Fruit fly (Drosophila melanogaster) whole organism, larva: ENCODE data around the gene hob.

Experiments used
- noc ChIP-seq: fragments of 200-800 bp; sonication (Bioruptor generic); optimal IDR thresholded peaks from 3 replicates; lab custom pipeline; 2019; ENCODE audit warnings: missing biosample characterization, mild to moderate bottlenecking, missing genetic modification characterization, moderate library complexity

Gene hob

DNA sequence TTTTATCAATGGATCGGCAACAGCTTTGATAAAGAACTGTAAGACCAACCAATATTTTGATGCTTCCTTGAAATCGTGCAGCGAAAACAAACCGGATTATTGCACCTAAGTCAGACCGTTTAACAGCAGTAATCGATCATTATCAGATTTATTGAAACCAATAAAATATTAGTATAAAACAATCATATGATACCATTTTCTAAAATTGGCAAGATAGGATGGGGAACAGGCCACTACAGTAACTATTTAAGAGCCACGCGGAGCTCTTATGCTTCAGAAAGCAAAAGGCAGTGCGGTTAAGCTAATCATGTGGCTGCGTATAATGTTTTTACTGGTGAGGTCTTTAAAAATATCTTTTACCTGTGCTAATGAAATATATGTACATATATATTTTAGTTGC is 32.4 kb downstream of the hob start, which contains the start of gene CG32284:
Gene CG32284 (plus strand): TSS at position 301 of the 400 bp plus-strand sequence.
- TF ChIP-seq noc (tag; lab: Kevin White, UChicago), result no peak

DNA sequence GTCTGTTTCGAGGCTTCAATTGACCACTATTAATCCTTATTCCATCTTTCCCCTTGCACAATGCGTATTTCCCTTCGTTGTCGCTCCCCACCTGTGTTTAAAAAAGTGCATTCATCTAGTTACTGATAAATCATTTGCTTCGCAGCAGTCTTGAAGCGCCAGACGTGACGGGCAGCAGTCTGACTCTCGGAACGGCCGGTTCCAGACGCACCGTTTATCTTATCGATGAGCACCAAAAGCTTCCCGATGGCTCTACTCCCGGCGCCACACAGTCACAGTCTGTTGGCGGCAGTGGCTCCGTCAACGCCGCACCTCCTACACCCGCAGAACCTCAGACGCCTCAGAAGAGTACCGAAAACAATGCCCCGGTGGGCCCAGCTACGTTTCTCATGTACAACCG is 34.6 kb downstream of the hob start, which contains the start of gene CG42494:
Gene CG42494 (plus strand): TSS at position 301 of the 400 bp plus-strand sequence.
- no peak for TF ChIP-seq noc (tag; lab: Kevin White, UChicago)

DNA sequence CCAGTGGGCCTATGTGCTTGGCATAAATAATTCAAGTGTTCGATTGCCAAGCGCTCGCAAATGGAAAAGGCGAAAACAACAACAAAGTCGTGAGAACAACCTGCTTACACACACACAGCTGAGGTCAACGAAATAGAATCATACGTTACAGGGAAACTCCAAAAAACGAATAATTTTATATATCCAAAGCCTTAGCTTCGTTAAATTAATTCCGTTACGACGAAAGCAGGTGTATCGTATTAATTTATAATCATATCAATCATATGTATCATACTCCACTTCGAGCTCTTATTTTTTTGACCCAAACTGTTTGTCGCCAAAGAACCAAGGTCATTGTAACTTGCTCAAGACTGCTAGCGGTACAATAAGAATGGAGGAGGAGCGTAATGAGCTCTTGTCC is 39.2 kb downstream of the hob start:
- TF ChIP-seq noc (tag; lab: Kevin White, UChicago), result peak; percentile 84

DNA sequence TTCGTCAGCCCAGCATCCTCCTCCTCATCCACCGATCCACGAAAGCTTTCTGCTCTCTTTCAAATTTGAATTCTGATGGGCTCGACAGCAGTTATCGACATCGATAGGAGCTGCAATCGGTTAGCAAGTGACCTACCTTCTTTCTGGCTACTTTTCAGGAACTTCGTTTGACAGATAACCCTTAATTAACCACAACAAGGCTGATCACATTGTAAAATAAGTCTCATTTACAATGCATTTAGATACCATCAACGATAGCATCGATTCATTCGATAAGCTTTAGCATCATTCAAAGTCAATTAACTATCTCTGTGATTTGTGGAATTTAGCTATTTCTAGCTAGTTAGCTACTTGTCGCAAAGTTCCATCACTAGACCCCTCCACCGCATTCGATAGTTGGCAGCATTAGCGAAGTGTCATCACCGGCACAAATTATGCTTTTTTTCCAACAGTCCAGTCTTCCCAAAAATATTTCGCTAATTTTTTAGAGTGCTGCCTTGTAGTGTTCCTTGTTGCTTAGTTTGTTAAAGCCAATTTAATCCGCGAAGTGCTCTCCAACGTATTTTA is 40.1 kb downstream of the hob start, which contains the start of the genes MnM and Girdin:
Gene MnM (minus strand): TSS at position 51 of the 567 bp plus-strand sequence.
Gene Girdin (plus strand): TSS at position 401 of the 567 bp plus-strand sequence.
- TF ChIP-seq noc (tag; lab: Kevin White, UChicago), result no peak

DNA sequence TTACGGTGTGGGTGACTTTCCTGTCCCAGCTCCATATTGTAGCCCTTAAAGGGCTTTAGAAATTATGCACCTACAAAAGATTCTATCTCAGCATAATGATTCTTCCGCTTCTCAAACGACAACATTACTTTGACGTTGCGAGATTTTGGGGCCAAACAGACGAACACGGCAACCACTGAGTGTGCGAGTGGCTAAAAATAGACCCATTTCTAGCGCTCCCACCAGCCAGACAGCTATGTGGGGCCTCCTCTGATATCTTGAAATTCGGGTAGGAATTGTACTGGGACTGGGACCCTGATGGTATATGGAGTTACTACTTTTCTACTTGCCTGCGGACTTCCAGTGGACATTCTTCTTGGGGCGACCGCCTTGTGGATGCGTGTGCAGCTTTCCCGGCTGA is 40.8 kb downstream of the hob start:
- TF ChIP-seq noc (tag; lab: Kevin White, UChicago), result no peak

DNA sequence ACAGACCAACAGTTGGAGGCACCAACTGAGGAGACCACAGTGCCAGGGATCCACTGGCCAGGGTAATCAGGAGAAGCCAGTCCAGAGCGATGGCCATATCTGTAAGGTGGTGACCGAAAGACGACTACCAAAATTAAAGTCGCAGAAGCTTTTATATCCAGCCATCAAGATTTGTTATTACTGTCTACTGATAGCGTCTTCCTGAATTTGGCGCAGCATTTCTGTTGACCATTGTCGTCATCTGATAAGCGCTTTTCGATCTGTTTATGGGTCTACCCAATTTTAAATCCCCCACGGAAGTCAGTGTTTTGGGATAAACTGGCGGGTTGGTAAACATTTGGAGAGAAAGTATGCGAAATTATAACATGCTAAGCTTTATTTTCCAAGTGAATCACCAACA is 46.3 kb downstream of the hob start, which contains the start of gene CG14963:
Gene CG14963 (minus strand): TSS at position 101 of the 400 bp plus-strand sequence.
- TF ChIP-seq noc (tag; lab: Kevin White, UChicago), result no peak

DNA sequence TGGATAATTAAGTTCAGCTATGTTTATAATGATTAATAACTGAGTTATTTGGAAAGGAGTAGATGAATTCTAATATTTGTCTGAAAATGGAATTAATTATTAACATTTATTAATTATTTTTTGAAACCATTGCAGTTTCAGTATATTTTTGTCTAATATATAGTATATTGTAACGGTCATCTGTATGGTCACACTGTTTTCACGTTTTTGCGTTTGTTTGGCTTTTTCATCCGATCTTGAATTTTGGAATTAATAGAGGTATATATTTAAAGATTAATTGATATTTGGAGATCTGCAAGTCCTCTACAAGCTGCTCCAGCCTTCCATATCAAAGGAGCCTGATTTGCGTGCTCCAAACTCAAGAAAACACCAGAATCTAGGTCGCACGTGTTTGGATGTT is 49.6 kb downstream of the hob start, which contains the start of the genes CG32278 and CG32281:
Gene CG32278 (plus strand): TSS at position 180 of the 400 bp plus-strand sequence.
Gene CG32281 (plus strand): TSS at position 269 of the 400 bp plus-strand sequence.
- no peak for TF ChIP-seq noc (tag; lab: Kevin White, UChicago)

DNA sequence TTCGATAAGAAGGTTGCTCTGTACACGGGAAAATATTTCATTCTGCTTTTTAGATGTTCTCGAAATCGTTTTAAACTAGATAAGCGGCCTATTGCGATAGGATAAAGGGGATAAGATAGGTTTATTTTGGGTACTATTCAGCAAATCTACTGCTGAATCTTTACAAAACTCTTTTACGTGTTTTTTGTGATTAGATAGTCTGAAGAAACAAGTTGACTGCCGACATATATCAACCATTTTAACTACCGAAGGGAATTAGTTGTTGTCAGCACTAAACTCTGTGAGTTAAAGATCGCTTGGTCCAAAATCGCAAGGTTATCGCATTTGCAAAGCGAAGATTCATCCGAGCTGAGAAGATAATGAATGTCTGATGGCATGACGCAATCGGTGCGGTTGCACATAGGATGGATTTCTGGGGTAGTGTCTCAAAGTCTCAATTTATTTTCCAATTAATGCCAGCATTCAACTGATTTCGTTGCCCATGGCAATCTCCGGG is 52.5 kb downstream of the hob start, which contains the start of gene Asciz:
Gene Asciz (minus strand): TSS at position 51 of the 496 bp plus-strand sequence.
- TF ChIP-seq noc (tag; lab: Kevin White, UChicago), result no peak

DNA sequence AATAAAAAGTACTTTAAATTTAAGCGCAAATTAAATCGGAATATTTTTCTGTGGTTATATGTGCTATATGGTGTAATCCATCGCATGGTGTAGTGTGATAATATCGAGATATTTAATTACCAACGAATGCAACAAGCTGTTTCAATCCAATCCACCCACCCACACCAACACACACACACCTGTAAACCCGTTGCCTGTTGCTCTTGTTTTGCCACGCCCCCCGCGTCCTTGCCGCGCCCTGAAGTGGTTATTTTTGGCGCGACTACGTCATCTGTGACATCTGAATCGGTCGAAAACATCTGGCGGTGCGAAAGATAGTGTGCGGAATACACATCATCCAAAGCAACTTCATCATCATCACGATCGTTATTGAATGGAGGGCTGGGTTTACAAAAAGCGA is 53.3 kb downstream of the hob start:
- TF ChIP-seq noc (tag; lab: Kevin White, UChicago), result no peak

DNA sequence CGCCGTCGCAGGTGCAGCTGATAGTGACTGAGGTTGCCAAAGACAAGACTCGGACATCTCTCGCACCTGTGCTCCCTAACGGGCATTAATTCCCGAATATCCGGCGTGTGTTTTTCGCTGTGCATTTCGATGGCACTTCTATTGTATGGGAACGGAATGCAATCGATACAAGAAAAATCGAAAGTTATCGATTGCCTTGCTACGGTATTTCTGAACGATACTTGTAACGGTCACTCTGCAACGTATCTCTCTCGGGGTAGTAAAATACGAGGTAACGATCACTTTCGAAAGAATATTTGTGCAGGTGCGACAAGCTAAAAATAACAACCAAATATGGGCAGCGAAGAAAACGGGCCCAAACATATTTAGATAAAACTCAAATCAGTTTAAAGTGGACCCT is 53.8 kb downstream of the hob start, which contains the start of gene CG32280:
Gene CG32280 (plus strand): TSS at position 231 of the 400 bp plus-strand sequence.
- TF ChIP-seq noc (tag; lab: Kevin White, UChicago), result peak; percentile 36

DNA sequence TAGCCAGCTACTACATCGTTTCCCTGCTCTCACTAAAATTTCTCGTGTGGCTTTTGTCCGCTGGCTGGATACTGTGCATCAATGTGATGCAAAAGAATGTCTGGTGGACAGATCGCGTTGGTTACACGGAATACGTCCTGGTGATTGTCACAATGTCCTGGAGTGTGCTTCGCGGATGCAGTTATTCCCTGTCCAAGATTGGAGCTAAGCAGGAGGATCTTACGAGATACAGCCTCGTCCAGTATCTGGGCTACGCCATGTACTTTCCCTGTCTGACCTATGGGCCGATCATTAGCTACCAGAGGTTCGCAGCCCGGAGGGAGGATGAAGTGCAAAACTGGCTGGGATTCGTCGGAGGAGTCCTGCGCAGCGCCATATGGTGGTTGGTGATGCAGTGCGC is 56.1 kb downstream of the hob start:
- TF ChIP-seq noc (tag; lab: Kevin White, UChicago), result no peak

DNA sequence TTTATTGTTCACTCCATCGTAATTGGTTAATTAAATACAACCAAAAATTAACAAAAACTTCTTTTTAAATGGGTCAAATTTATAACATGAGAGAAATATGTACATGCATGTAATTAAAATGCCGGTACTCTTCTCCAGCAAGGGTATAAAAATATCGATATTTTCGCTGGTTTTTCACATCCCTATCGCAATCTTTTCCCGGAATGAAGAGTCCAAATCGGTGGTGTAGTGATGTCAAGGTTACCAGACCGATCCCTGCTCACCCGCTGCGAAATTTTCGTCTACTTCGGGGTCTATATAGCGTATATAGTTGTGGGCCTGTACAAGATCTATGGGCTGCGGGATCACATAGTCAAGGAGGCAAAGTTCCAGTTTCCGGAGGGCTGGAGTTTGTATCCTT is 56.8 kb downstream of the hob start, which contains the start of gene rasp:
Gene rasp (plus strand): TSS at position 213 of the 400 bp plus-strand sequence.
- no peak for TF ChIP-seq noc (tag; lab: Kevin White, UChicago)
